Worm (Caenorhabditis elegans): Measurements from ENCODE around the gene R11E3.1.
A peak's percentile ranks its signal among the peaks of the same experiment; 100 is the strongest.

Gene R11E3.1

DNA sequence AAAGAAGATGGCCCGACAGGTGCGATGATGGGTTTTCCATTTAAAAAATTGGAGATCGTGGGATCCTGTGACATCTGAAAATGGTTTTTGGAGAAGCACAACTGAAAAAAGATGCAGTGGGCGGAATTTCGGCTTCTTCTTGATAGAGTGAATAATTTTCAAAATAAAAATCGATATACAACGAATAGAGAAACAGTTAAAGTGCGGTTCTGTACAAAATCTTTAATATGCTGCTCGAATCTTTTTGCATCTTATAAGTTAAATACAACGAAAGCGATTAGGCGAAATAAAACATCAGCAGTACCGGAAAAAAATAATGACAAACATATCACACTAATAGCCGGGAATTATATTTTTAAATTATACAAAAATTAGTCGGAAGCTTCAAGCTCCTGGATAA lies 17.7 kb downstream of the R11E3.1 start, which contains the start of gene H06H21.11:
Gene H06H21.11, minus strand, starts transcription at position 101 of the 400 bp plus-strand sequence.
- TF ChIP-seq hlh-1 (tag; optimal IDR thresholded peaks at IDR 0.05) (no peak), nhr-237 (tag; optimal IDR thresholded peaks at IDR 0.05) (no peak), ceh-43 (GFP tag; optimal IDR thresholded peaks at IDR 0.05) (no peak), bed-3 (GFP tag; optimal IDR thresholded peaks at IDR 0.05) (no peak), nhr-28 (tag; optimal IDR thresholded peaks at IDR 0.05) (no peak), lin-13 (tag; optimal IDR thresholded peaks at IDR 0.05) (no peak), tbx-8 (GFP tag; optimal IDR thresholded peaks at IDR 0.05) (no peak), elt-3 (tag; optimal IDR thresholded peaks at IDR 0.05) (no peak), pha-4 (tag; optimal IDR thresholded peaks at IDR 0.05) (no peak), unc-39 (tag; optimal IDR thresholded peaks at IDR 0.05) (no peak), nhr-12 (tag; optimal IDR thresholded peaks at IDR 0.05) (no peak), unc-62 (GFP tag; optimal IDR thresholded peaks at IDR 0.05) (no peak), ceh-83 (GFP tag; optimal IDR thresholded peaks at IDR 0.05) (no peak), sptf-1 (tag; optimal IDR thresholded peaks at IDR 0.05) (no peak), ces-1 (GFP tag; optimal IDR thresholded peaks at IDR 0.05) (no peak), elt-1 (tag; optimal IDR thresholded peaks at IDR 0.05; ENCODE audit: borderline replicate concordance, insufficient read depth) (no peak), ztf-11 (tag; optimal IDR thresholded peaks at IDR 0.05) (no peak), mep-1 (tag; optimal IDR thresholded peaks at IDR 0.05) (no peak), drap-1 (GFP tag; optimal IDR thresholded peaks at IDR 0.05) (no peak), mls-2 (tag; optimal IDR thresholded peaks at IDR 0.05) (no peak)

DNA sequence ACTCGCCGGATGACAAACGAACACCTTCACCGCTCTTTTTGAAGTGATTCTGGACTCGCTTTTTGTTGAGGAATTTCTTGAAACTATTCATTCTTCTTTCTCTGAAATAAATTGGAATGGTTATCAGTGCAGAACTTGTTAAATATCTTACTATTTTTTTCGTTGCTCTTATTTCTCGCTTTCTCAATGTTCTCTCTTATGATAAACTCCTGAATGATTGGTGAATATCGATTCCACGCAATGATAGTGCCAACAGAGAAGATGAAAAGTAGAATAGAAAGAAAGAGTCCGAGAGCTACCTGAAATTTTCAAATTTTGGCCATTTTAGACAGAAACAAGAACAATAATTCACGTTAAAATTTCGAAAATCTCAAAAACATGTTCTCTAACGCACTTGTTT lies 19.9 kb downstream of the R11E3.1 start, which contains the start of gene ubxn-6:
Gene ubxn-6, minus strand, starts transcription at position 101 of the 400 bp plus-strand sequence.
- no peak for TF ChIP-seq lin-13 (tag; optimal IDR thresholded peaks at IDR 0.05)

DNA sequence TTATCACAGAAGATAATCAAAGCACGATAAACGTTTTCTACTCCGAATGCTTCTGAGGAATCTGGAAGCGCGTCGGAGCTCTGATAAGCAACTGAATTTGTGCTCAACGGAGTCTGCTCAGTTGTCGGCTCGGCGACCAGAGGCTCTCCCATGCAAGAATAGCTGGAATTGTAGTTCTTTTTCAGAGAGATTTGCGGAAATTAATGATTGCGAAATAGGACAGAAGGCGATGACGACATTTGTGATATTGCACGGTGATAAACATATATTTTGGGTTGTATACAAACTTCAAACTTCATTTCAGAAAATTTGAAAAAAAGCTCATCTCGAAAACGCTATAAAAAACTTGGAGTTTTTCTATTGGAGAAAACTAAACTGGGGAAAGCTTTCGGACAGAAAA lies 20.3 kb downstream of the R11E3.1 start, which contains the start of gene H06H21.37:
Gene H06H21.37, minus strand, starts transcription at position 162 of the 400 bp plus-strand sequence.
- no peak for TF ChIP-seq ham-2 (GFP tag; optimal IDR thresholded peaks at IDR 0.05)

DNA sequence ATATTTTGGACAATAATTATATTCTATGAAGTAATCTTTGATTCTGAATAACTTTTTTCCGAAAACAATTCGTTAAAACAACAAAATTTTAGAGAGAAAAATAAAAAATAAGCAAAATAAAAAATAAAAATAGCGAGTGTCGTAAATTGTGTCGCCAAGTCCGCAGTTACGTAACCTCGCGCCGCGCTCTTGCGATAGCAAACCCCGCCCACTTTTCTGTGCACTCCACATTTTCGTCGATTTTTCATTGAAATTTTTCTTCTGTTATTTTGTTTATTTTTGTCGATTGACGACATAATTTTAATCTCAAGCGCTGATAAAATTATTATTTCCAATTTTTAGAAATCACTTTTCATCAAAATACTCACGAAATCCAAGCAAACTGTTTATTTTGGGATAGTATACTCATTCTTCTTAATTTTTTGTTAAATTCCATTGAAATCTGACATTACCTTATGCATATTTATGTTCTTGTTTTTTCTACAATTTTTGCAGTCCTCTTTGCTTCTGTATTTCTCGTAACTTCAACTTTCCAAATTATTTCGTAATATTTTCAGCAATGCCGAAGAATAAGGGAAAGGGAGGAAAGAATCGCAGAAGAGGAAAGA lies 20.9 kb downstream of the R11E3.1 start, which contains the start of gene eif-1.A:
Gene eif-1.A, plus strand, starts transcription at position 558 of the 608 bp plus-strand sequence.
- no peak for TF ChIP-seq flh-1 (GFP tag; optimal IDR thresholded peaks at IDR 0.05)
- peak; percentile 2 for TF ChIP-seq mls-2 (tag; optimal IDR thresholded peaks at IDR 0.05)
- TF ChIP-seq unc-62 (GFP tag; optimal IDR thresholded peaks at IDR 0.05) = no peak
- no peak for TF ChIP-seq mab-5 (tag; optimal IDR thresholded peaks at IDR 0.05)
- no peak for TF ChIP-seq unc-120 (tag; optimal IDR thresholded peaks at IDR 0.05; ENCODE audit: poor library complexity, severe bottlenecking)
- TF ChIP-seq hlh-1 (tag; optimal IDR thresholded peaks at IDR 0.05) = peak; percentile 50
- no peak for TF ChIP-seq unc-39 (tag; optimal IDR thresholded peaks at IDR 0.05)
- TF ChIP-seq ceh-43 (GFP tag; optimal IDR thresholded peaks at IDR 0.05) = no peak
- TF ChIP-seq ceh-39 (tag; optimal IDR thresholded peaks at IDR 0.05) = peak; percentile 5
- TF ChIP-seq sptf-1 (tag; optimal IDR thresholded peaks at IDR 0.05) = peak; percentile 22
- peak; percentile 41 for TF ChIP-seq nhr-237 (tag; optimal IDR thresholded peaks at IDR 0.05)
- TF ChIP-seq bed-3 (GFP tag; optimal IDR thresholded peaks at IDR 0.05) = no peak
- peak; percentile 33 for TF ChIP-seq pha-4 (tag; optimal IDR thresholded peaks at IDR 0.05)
- TF ChIP-seq ham-2 (GFP tag; optimal IDR thresholded peaks at IDR 0.05) = peak; percentile 11
- peak; percentile 3 for TF ChIP-seq drap-1 (GFP tag; optimal IDR thresholded peaks at IDR 0.05)
- no peak for TF ChIP-seq lin-32 (GFP tag; optimal IDR thresholded peaks at IDR 0.05)
- no peak for TF ChIP-seq cnd-1 (tag; optimal IDR thresholded peaks at IDR 0.05)
- no peak for TF ChIP-seq elt-3 (tag; optimal IDR thresholded peaks at IDR 0.05)
- TF ChIP-seq lin-13 (tag; optimal IDR thresholded peaks at IDR 0.05) = peak; percentile 44
- no peak for TF ChIP-seq ces-1 (GFP tag; optimal IDR thresholded peaks at IDR 0.05)
- TF ChIP-seq ztf-11 (tag; optimal IDR thresholded peaks at IDR 0.05) = no peak
- no peak for TF ChIP-seq sem-2 (GFP tag; optimal IDR thresholded peaks at IDR 0.05)
- TF ChIP-seq lsy-2 (tag; optimal IDR thresholded peaks at IDR 0.05) = peak; percentile 75
- no peak for TF ChIP-seq M03D4.4 (tag; optimal IDR thresholded peaks at IDR 0.05)
- TF ChIP-seq nhr-76 (tag; optimal IDR thresholded peaks at IDR 0.05) = no peak
- peak; percentile 79 for TF ChIP-seq mep-1 (tag; optimal IDR thresholded peaks at IDR 0.05)
- TF ChIP-seq nhr-28 (tag; optimal IDR thresholded peaks at IDR 0.05) = no peak

DNA sequence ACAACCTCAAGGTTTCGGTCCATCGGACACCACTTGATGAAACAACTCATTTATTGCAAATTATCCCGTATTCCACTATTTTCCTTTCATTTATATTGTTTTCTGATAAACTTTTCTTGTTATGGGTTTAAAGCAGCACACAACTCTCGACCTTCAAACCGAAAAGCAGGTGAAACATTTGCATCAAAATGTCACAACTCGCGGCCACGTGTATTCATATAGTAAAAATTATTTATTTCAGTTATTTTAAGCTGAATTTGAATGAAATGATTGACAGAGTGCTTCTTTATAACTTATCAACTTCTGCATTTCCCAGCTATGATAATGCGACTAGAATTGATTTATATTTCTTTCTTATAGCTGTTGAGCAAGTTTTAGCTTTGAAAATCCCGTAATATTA lies 22.3 kb downstream of the R11E3.1 start, which contains the start of gene srw-95:
Gene srw-95, plus strand, starts transcription at position 213 of the 400 bp plus-strand sequence.
- TF ChIP-seq mab-5 (tag; optimal IDR thresholded peaks at IDR 0.05) = no peak
- TF ChIP-seq tbx-8 (GFP tag; optimal IDR thresholded peaks at IDR 0.05) = no peak
- TF ChIP-seq unc-120 (tag; optimal IDR thresholded peaks at IDR 0.05; ENCODE audit: poor library complexity, severe bottlenecking) = no peak
- no peak for TF ChIP-seq nhr-2 (tag; optimal IDR thresholded peaks at IDR 0.05)
- TF ChIP-seq elt-1 (tag; optimal IDR thresholded peaks at IDR 0.05; ENCODE audit: borderline replicate concordance, insufficient read depth) = no peak
- no peak for TF ChIP-seq M03D4.4 (tag; optimal IDR thresholded peaks at IDR 0.05)
- no peak for TF ChIP-seq snpc-4 (tag; optimal IDR thresholded peaks at IDR 0.05)
- no peak for TF ChIP-seq drap-1 (GFP tag; optimal IDR thresholded peaks at IDR 0.05)
- TF ChIP-seq ceh-43 (GFP tag; optimal IDR thresholded peaks at IDR 0.05) = no peak
- TF ChIP-seq sem-2 (GFP tag; optimal IDR thresholded peaks at IDR 0.05) = no peak

All from whole organism, mixed stage, embryonic.